Worm (Caenorhabditis elegans): ENCODE results near the gene mel-46.

mel-46 gene

ce11 chrIV:16806352-16806751 lies 56.9 kb downstream of the mel-46 start, which contains the start of gene clec-193:
Gene clec-193 (minus strand): TSS chrIV:16806452.
- no peak for TF ChIP-seq unc-62 (GFP tag; optimal IDR thresholded peaks at IDR 0.05)
